Worm (Caenorhabditis elegans) whole organism, L4 larva: ENCODE measurements around the gene chil-12.

Source experiments
- dve-1 ChIP-seq: sonication (generic microtip); optimal IDR thresholded peaks from 2 replicates; lab custom pipeline; 2017; ENCODE audit warnings: antibody characterized with exemption, mild to moderate bottlenecking, missing genetic modification characterization, missing compliant biosample characterization; ENCODE audit not compliant: insufficient read depth
- unc-62 ChIP-seq, 3 experiments: fragments of 150-350 bp in 1 of 3; sonication (generic microtip); optimal IDR thresholded peaks in 2 of 3; peaks in 1 of 3; 1 replicate in 1 of 3; 2 replicates in 2 of 3; lab custom pipeline; 2014 to 2017; ENCODE audit warnings: missing biosample characterization in 3 of 3, missing genetic modification characterization in 3 of 3, missing genetic modification reagents in 3 of 3, missing genotype in 1 of 3

DNA sequence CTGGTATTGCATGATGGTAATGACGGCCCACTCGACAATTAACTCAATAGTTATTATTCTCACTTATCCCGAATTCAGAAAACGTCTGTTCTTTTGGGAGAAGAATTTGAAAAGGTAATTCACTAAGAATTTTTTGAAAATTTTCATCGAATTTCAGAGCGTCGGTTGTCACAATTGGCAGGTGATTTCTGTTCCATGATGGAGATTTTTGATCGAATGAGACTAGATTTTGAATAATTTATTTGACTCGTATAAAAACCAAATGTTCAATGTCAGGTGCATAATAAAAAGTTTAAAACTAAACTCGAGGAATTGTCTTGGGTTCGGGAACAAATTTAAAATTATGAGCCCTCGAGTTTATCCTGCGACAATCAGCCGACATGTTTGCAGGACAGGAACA, 24.7 kb upstream of the chil-12 start, which contains the start of gene sri-25:
- TF ChIP-seq unc-62 (GFP tag; optimal IDR thresholded peaks at IDR 0.05 in 1 of 2; lab: Kevin White, UChicago) (no peak), unc-62 (tag; optimal IDR thresholded peaks at IDR 0.05; lab: Kevin White, UChicago) (no peak), dve-1 (tag; lab: Kevin White, UChicago) (no peak)
